Worm (Caenorhabditis elegans) whole organism, L4/young adult: ENCODE results near the gene eif-3.B.

Source experiments
- W03F9.2 ChIP-seq: fragments of 150-350 bp; optimal IDR thresholded peaks from 2 replicates; lab custom pipeline; 2014; ENCODE audit warnings: missing biosample characterization, missing genetic modification characterization
- him-1 ChIP-seq: sonication (generic microtip); optimal IDR thresholded peaks from 2 replicates; lab custom pipeline; 2016; ENCODE audit warnings: missing genotype, missing genetic modification reagents, missing genetic modification characterization, missing compliant biosample characterization

DNA sequence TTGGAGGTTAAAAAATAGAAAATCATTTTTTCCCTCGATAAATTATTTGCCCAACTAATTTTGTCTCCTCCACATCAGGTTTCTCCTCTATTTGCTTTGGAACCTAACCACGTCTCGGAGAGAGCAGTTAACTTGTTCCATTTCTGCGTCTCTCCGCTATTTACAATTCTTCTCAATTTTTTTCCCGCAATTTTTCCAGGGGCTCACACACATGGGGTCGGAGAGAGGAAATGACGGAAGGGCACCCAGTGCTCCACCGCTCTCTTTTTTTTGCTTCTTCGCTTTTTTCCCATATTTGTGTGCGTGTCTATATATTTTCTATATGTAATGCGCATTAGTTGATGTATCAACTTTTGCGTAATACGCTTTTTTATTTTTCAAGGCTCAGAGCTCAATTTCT lies 15.4 kb downstream of the eif-3.B start:
- TF ChIP-seq him-1 (tag; lab: Kevin White, UChicago) (no peak), W03F9.2 (tag; lab: Kevin White, UChicago) (no peak)
